Fruit fly (Drosophila melanogaster): ENCODE results near the gene CG15747.

Gene CG15747

dm6 chrX:13387373-13387850 lies 49.3 kb downstream of the CG15747 start, which contains the start of the genes Ype and CG1662 (continued):
- peak; percentile 63 for TF ChIP-seq vfl (GFP tag; optimal IDR thresholded peaks at IDR 0.05)
- no peak for TF ChIP-seq Hr78 (GFP tag; optimal IDR thresholded peaks at IDR 0.05)
- TF ChIP-seq CG15269 (tag; optimal IDR thresholded peaks at IDR 0.05) = peak; percentile 76
- peak; percentile 79 for TF ChIP-seq CG12104 (GFP tag; optimal IDR thresholded peaks at IDR 0.05)
- TF ChIP-seq Sin3A (optimal IDR thresholded peaks at IDR 0.05) = peak; percentile 76
- peak; percentile 80 for TF ChIP-seq tin (GFP tag; optimal IDR thresholded peaks at IDR 0.05)
- TF ChIP-seq CG11695 (GFP tag; IDR thresholded peaks at IDR 0.05) = 0 out of 3 replicates have a peak, but pooled peaks have one; percentile 26
- no peak for TF ChIP-seq dati (GFP tag; IDR thresholded peaks at IDR 0.05)
- TF ChIP-seq CG17186 (GFP tag; optimal IDR thresholded peaks at IDR 0.05) = peak; percentile 53
- no peak for TF ChIP-seq run (tag; optimal IDR thresholded peaks at IDR 0.05)
- TF ChIP-seq CG13894 (tag; optimal IDR thresholded peaks at IDR 0.05) = peak; percentile 76
- peak; percentile 38; the same call in 1 of the 2 replicates for TF ChIP-seq CG31224 (GFP tag; IDR thresholded peaks at IDR 0.05)
- TF ChIP-seq CG13775 (GFP tag; optimal IDR thresholded peaks at IDR 0.05) = peak; percentile 82
- TF ChIP-seq phol (tag; optimal IDR thresholded peaks at IDR 0.05) = peak; percentile 85
- no peak for TF ChIP-seq h (optimal IDR thresholded peaks at IDR 0.05)
- peak; percentile 79 for TF ChIP-seq CG7839 (tag; optimal IDR thresholded peaks at IDR 0.05)
- TF ChIP-seq unc-4 (GFP tag; IDR thresholded peaks at IDR 0.05; ENCODE audit: partially characterized antibody) = peak; percentile 77
- TF ChIP-seq HLH3B (GFP tag; IDR thresholded peaks at IDR 0.05) = peak; percentile 45; the same call in 1 of the 2 replicates
- TF ChIP-seq Hr3 (GFP tag; optimal IDR thresholded peaks at IDR 0.05) = peak; percentile 80
- peak; percentile 13 for TF ChIP-seq ATbp (GFP tag; optimal IDR thresholded peaks at IDR 0.05)
- TF ChIP-seq CG1792 (GFP tag; optimal IDR thresholded peaks at IDR 0.05) = peak; percentile 36
- TF ChIP-seq salm (tag; optimal IDR thresholded peaks at IDR 0.05) = no peak
- peak; percentile 11 for TF ChIP-seq corto (GFP tag; optimal IDR thresholded peaks at IDR 0.05)
- TF ChIP-seq CG34422 (GFP tag; IDR thresholded peaks at IDR 0.05) = peak; percentile 61; the same call in 2 of the 3 replicates
- TF ChIP-seq oc (tag; optimal IDR thresholded peaks at IDR 0.05) = peak; percentile 84
- no peak for TF ChIP-seq pfk (GFP tag; optimal IDR thresholded peaks at IDR 0.05)
- peak; percentile 69 for TF ChIP-seq Dbx (GFP tag; IDR thresholded peaks at IDR 0.05)
- no peak for TF ChIP-seq gcm (GFP tag; optimal IDR thresholded peaks at IDR 0.05)
- peak; percentile 44; the same call in 1 of the 2 replicates for TF ChIP-seq CG14014 (GFP tag; IDR thresholded peaks at IDR 0.05)
- TF ChIP-seq Hey (tag; optimal IDR thresholded peaks at IDR 0.05) = no peak
- peak; percentile 69 for TF ChIP-seq lmd (GFP tag; IDR thresholded peaks at IDR 0.05)
- peak; percentile 80 for TF ChIP-seq Rfx (GFP tag; IDR thresholded peaks at IDR 0.05)
- peak; percentile 85 for TF ChIP-seq slbo (GFP tag; IDR thresholded peaks at IDR 0.05)
- TF ChIP-seq Stat92E (GFP tag; optimal IDR thresholded peaks at IDR 0.05) = no peak
- TF ChIP-seq CG2202 (tag; optimal IDR thresholded peaks at IDR 0.05) = peak; percentile 36
- TF ChIP-seq dm (GFP tag; optimal IDR thresholded peaks at IDR 0.05) = peak; percentile 49
- TF ChIP-seq Hsf (GFP tag; optimal IDR thresholded peaks at IDR 0.05) = peak; percentile 81
- TF ChIP-seq hkb (optimal IDR thresholded peaks at IDR 0.05) = no peak
- TF ChIP-seq hkb (GFP tag; IDR thresholded peaks at IDR 0.05) = peak; percentile 59
- TF ChIP-seq pita (GFP tag; optimal IDR thresholded peaks at IDR 0.05) = no peak
- no peak for TF ChIP-seq bigmax (GFP tag; optimal IDR thresholded peaks at IDR 0.05)
- TF ChIP-seq H2.0 (GFP tag; IDR thresholded peaks at IDR 0.05) = peak; percentile 46
- peak; percentile 86 for TF ChIP-seq CG13424 (tag; optimal IDR thresholded peaks at IDR 0.05)
- TF ChIP-seq Opbp (GFP tag; IDR thresholded peaks at IDR 0.05; ENCODE audit: partially characterized antibody) = peak; percentile 59; the same call in 2 of the 3 replicates
- peak; percentile 42 for TF ChIP-seq pb (GFP tag; optimal IDR thresholded peaks at IDR 0.05)
- peak; percentile 71 for TF ChIP-seq Fer1 (GFP tag; optimal IDR thresholded peaks at IDR 0.05)
- TF ChIP-seq scrt (GFP tag; optimal IDR thresholded peaks at IDR 0.05) = peak; percentile 36
- no peak for TF ChIP-seq dimm (GFP tag; IDR thresholded peaks at IDR 0.05)
- no peak for TF ChIP-seq schlank (tag; optimal IDR thresholded peaks at IDR 0.05)
- peak; percentile 14; the same call in 1 of the 2 replicates for TF ChIP-seq gsb (GFP tag; IDR thresholded peaks at IDR 0.05)
- TF ChIP-seq CG15601 (tag; optimal IDR thresholded peaks at IDR 0.05) = peak; percentile 67
